Fruit fly (Drosophila melanogaster) S2 (cell line): Measurements from ENCODE around the gene Wee1.

Source experiments
- CG8478 ChIP-seq: fragments of >200 bp; optimal IDR thresholded peaks from 2 replicates; lab custom pipeline; 2018
- CTCF ChIP-seq, 2 experiments: fragments of >200 bp; optimal IDR thresholded peaks; 2 replicates each; lab custom pipeline; 2018

DNA sequence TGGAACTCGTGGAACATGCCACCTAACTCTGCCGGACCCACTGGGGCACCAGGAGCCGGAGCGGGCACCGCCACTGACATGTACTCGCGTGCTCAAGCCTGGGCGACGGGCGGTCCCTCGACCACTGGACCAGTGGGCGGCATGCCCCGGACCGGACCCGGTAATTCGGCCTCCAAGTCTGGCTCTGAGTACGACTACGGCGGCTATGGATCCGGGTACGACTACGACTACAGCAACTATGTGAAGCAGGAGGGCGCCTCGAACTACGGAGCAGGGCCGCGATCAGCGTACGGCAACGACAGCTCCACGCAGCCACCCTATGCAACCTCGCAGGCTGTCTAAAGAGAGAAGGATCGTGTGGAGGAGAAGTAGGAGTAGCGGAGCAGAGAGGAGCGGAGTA lies 11.2 kb upstream of the Wee1 start:
- TF ChIP-seq CTCF (optimal IDR thresholded peaks at IDR 0.05; lab: Kevin White, UChicago) (no peak), CG8478 (lab: Kevin White, UChicago) (no peak)
